Fruit fly (Drosophila melanogaster) whole organism, wandering third instar larva: ENCODE results near the gene CG15803.

ENCODE experiments used
- Abd-B ChIP-seq: fragments of >200 bp; optimal IDR thresholded peaks from 2 replicates; lab custom pipeline; 2017; ENCODE audit warnings: missing biosample characterization, missing genetic modification characterization
- CG32264 ChIP-seq: fragments of 200-800 bp; sonication (Bioruptor generic); optimal IDR thresholded peaks from 2 replicates; lab custom pipeline; 2016; ENCODE audit warnings: missing biosample characterization, missing genetic modification characterization
- CG9705 ChIP-seq: fragments of 200-800 bp; sonication (Bioruptor generic); optimal IDR thresholded peaks from 2 replicates; lab custom pipeline; 2018; ENCODE audit warnings: missing biosample characterization, mild to moderate bottlenecking, missing genetic modification characterization
- CrebA ChIP-seq: fragments of 200-800 bp; sonication (Bioruptor generic); optimal IDR thresholded peaks from 2 replicates; lab custom pipeline; 2016; ENCODE audit warnings: missing biosample characterization, mild to moderate bottlenecking, missing genetic modification characterization, borderline replicate concordance
- Dfd ChIP-seq: fragments of >200 bp; optimal IDR thresholded peaks from 2 replicates; lab custom pipeline; 2017; ENCODE audit warnings: missing biosample characterization, missing genetic modification characterization
- Dif ChIP-seq: fragments of 200-275, 200-300 bp; sonication (Bioruptor generic); optimal IDR thresholded peaks from 2 replicates; lab custom pipeline; 2018; ENCODE audit warnings: missing biosample characterization, missing genetic modification characterization; ENCODE audit not compliant: partially characterized antibody
- GATAd ChIP-seq: sonication (Bioruptor generic); optimal IDR thresholded peaks from 2 replicates; lab custom pipeline; 2016; ENCODE audit warnings: missing biosample characterization, missing genetic modification characterization
- HLH106 ChIP-seq: fragments of 200-800 bp; optimal IDR thresholded peaks from 3 replicates; lab custom pipeline; 2019; ENCODE audit warnings: missing biosample characterization, mild to moderate bottlenecking, missing genetic modification characterization, moderate library complexity
- Hnf4 ChIP-seq: fragments of 200-800 bp; sonication (Bioruptor generic); optimal IDR thresholded peaks from 2 replicates; lab custom pipeline; 2016; ENCODE audit warnings: missing biosample characterization, mild to moderate bottlenecking, missing genetic modification characterization
- Hr78 ChIP-seq: fragments of >200 bp; optimal IDR thresholded peaks from 2 replicates; lab custom pipeline; 2017; ENCODE audit warnings: missing biosample characterization, missing genetic modification characterization
- Hr83 ChIP-seq: fragments of 200-300 bp; sonication (Bioruptor generic); optimal IDR thresholded peaks from 2 replicates; lab custom pipeline; 2016; ENCODE audit warnings: missing biosample characterization, mild to moderate bottlenecking, missing genetic modification characterization, moderate library complexity; ENCODE audit not compliant: poor library complexity, severe bottlenecking
- Jra ChIP-seq: sonication (Bioruptor generic); optimal IDR thresholded peaks from 2 replicates; lab custom pipeline; 2016; ENCODE audit warnings: missing biosample characterization, missing genetic modification characterization
- Mio ChIP-seq: sonication (Bioruptor generic); optimal IDR thresholded peaks from 2 replicates; lab custom pipeline; 2016; ENCODE audit warnings: missing biosample characterization, missing genetic modification characterization
- Myc ChIP-seq: fragments of >200 bp; optimal IDR thresholded peaks from 2 replicates; lab custom pipeline; 2017
- N ChIP-seq: fragments of >200 bp; optimal IDR thresholded peaks from 2 replicates; lab custom pipeline; 2018; ENCODE audit warnings: missing biosample characterization, missing external identifiers, missing genetic modification characterization
- OdsH ChIP-seq: fragments of 200-800 bp; sonication (Bioruptor generic); optimal IDR thresholded peaks from 2 replicates; lab custom pipeline; 2016; ENCODE audit warnings: missing biosample characterization, mild to moderate bottlenecking, missing genetic modification characterization
- Rel ChIP-seq, 2 experiments: fragments of 200-800 bp; sonication (Bioruptor generic) in 1 of 2; optimal IDR thresholded peaks; 2 replicates in 1 of 2; 3 replicates in 1 of 2; lab custom pipeline; 2016 to 2019; ENCODE audit warnings: mild to moderate bottlenecking in 2 of 2, missing biosample characterization in 2 of 2, missing genetic modification characterization in 2 of 2, moderate library complexity in 1 of 2
- Sp1 ChIP-seq: fragments of 200-800 bp; sonication (Bioruptor generic); optimal IDR thresholded peaks from 3 replicates; lab custom pipeline; 2019; ENCODE audit warnings: missing biosample characterization, mild to moderate bottlenecking, missing genetic modification characterization, moderate library complexity
- Vsx2 ChIP-seq: fragments of 200-300, 225-300 bp; sonication (Bioruptor generic); optimal IDR thresholded peaks from 2 replicates; lab custom pipeline; 2018; ENCODE audit warnings: missing biosample characterization, missing genetic modification characterization; ENCODE audit not compliant: partially characterized antibody
- br ChIP-seq: fragments of 200-800 bp; sonication (Bioruptor generic); optimal IDR thresholded peaks from 2 replicates; lab custom pipeline; 2016; ENCODE audit warnings: missing biosample characterization, missing genetic modification characterization
- brk ChIP-seq: fragments of 200-800 bp; sonication (Bioruptor generic); optimal IDR thresholded peaks from 2 replicates; lab custom pipeline; 2016; ENCODE audit warnings: missing biosample characterization, mild to moderate bottlenecking, missing genetic modification characterization
- dl ChIP-seq, 2 experiments: fragments of 175-275, 200-275 bp in 1 of 2; fragments of 200-275 bp in 1 of 2; sonication (Bioruptor generic); optimal IDR thresholded peaks; lab custom pipeline; 2018; ENCODE audit warnings: mild to moderate bottlenecking in 2 of 2, missing biosample characterization in 2 of 2, missing genetic modification characterization in 2 of 2, moderate library complexity in 2 of 2; ENCODE audit not compliant: partially characterized antibody in 2 of 2, insufficient read depth in 1 of 2
- dmrt93B ChIP-seq: fragments of 200-800 bp; sonication (Bioruptor generic); optimal IDR thresholded peaks from 2 replicates; lab custom pipeline; 2018; ENCODE audit warnings: missing biosample characterization, mild to moderate bottlenecking, missing genetic modification characterization
- dsf ChIP-seq: sonication (Bioruptor generic); optimal IDR thresholded peaks from 2 replicates; lab custom pipeline; 2016; ENCODE audit warnings: missing biosample characterization, missing genetic modification characterization, borderline replicate concordance
- ey ChIP-seq: fragments of 200-800 bp; sonication (Bioruptor generic); optimal IDR thresholded peaks from 2 replicates; lab custom pipeline; 2016; ENCODE audit warnings: missing biosample characterization, missing genetic modification characterization
- foxo ChIP-seq, 2 experiments: fragments of 200-800 bp; sonication (Bioruptor generic); optimal IDR thresholded peaks; 2 replicates in 1 of 2; 3 replicates in 1 of 2; lab custom pipeline; 2016 to 2017; ENCODE audit warnings: missing biosample characterization in 2 of 2, missing genetic modification characterization in 2 of 2
- fru ChIP-seq: fragments of 200-800 bp; sonication (Bioruptor generic); optimal IDR thresholded peaks from 3 replicates; lab custom pipeline; 2016; ENCODE audit warnings: missing biosample characterization, mild to moderate bottlenecking, missing genetic modification characterization
- h ChIP-seq: fragments of 200-800 bp; sonication (Bioruptor generic); optimal IDR thresholded peaks from 3 replicates; lab custom pipeline; 2016; ENCODE audit warnings: missing biosample characterization, mild to moderate bottlenecking, missing genetic modification characterization
- jim ChIP-seq: fragments of 175-275, 200-325 bp; sonication (Bioruptor generic); optimal IDR thresholded peaks from 2 replicates; lab custom pipeline; 2016; ENCODE audit warnings: missing biosample characterization, mild to moderate bottlenecking, missing genetic modification characterization
- lola ChIP-seq: fragments of >200 bp; optimal IDR thresholded peaks from 2 replicates; lab custom pipeline; 2017; ENCODE audit warnings: missing biosample characterization, missing genetic modification characterization
- pan ChIP-seq: fragments of >200 bp; optimal IDR thresholded peaks from 2 replicates; lab custom pipeline; 2017
- psq ChIP-seq: fragments of 200-800 bp; sonication (Bioruptor generic); optimal IDR thresholded peaks from 3 replicates; lab custom pipeline; 2017; ENCODE audit warnings: missing biosample characterization, mild to moderate bottlenecking, missing genetic modification characterization, moderate library complexity
- rgr ChIP-seq: fragments of 200-800 bp; sonication (Bioruptor generic); optimal IDR thresholded peaks from 3 replicates; lab custom pipeline; 2016; ENCODE audit warnings: missing biosample characterization, mild to moderate bottlenecking, missing genetic modification characterization
- sage ChIP-seq: fragments of 200-800 bp; sonication (Bioruptor generic); optimal IDR thresholded peaks from 2 replicates; lab custom pipeline; 2016; ENCODE audit warnings: missing biosample characterization, mild to moderate bottlenecking, missing genetic modification characterization
- sv ChIP-seq: fragments of 200-800 bp; sonication (Bioruptor generic); optimal IDR thresholded peaks from 3 replicates; lab custom pipeline; 2016; ENCODE audit warnings: missing biosample characterization, missing genetic modification characterization
- tai ChIP-seq: sonication (Bioruptor generic); optimal IDR thresholded peaks from 2 replicates; lab custom pipeline; 2016; ENCODE audit warnings: missing biosample characterization, missing genetic modification characterization
- usp ChIP-seq: fragments of >200 bp; optimal IDR thresholded peaks from 2 replicates; lab custom pipeline; 2017; ENCODE audit warnings: missing biosample characterization, missing genetic modification characterization
- woc ChIP-seq: sonication (Bioruptor generic); optimal IDR thresholded peaks from 2 replicates; lab custom pipeline; 2016; ENCODE audit warnings: missing biosample characterization, mild to moderate bottlenecking, missing genetic modification characterization

CG15803 gene

DNA sequence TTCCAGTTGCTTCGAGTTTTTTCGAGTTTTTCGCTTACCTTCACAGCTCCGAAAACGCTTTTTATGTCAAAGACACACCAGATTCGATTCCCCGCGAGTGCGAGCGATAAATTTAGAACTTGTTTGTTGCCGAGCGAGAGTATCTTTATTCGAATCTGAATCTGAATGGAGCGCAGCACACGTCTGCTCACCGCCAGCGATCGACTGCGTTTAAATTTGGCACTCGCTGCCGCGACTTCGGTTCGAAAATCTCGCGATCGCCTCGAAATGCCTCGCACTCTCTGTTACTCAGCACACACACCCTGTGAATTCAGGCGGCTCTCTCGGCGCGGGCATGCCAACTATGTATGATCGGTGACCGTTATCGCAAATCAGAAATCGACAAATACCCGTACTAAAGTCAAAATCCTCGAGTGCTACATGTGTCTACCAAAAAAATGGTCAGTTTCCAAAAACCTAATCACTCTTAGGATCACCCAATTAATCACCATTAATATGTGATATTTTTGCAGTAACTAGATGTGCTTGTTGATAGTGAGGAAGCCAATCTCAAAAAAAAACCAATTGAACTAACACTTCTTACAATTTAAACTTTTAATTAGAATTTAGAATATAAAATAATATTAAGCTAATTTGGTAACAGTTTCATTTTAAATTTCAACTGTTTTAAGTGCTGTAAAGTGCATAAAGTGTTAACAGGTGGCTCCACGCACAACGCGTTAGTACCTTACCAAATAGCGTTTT is 38.6 kb upstream of the CG15803 start, which contains the start of gene Vha100-2:
Vha100-2 (minus strand) TSS at position 216 of the 744 bp plus-strand sequence.
- TF ChIP-seq Vsx2 (peak; percentile 90), sage (GFP tag; lab: Kevin White, UChicago) (no peak), psq (GFP tag; lab: Kevin White, UChicago) (no peak), tai (GFP tag; lab: Kevin White, UChicago) (no peak), pan (lab: Kevin White, UChicago) (no peak), foxo (GFP tag; optimal IDR thresholded peaks at IDR 0.05; lab: Kevin White, UChicago) (peak in 1 of 2 experiments; percentile 27), lola (GFP tag; lab: Kevin White, UChicago) (no peak), OdsH (GFP tag; lab: Kevin White, UChicago) (no peak), Dif (peak; percentile 77), woc (peak; percentile 55), N (GFP tag; lab: Kevin White, UChicago) (no peak), h (GFP tag; lab: Kevin White, UChicago) (no peak), dsf (GFP tag; lab: Kevin White, UChicago) (no peak), fru (GFP tag; lab: Kevin White, UChicago) (no peak), rgr (GFP tag; lab: Kevin White, UChicago) (no peak), br (no peak), jim (GFP tag; lab: Kevin White, UChicago) (no peak), Hr78 (no peak), Mio (no peak), CG32264 (GFP tag; lab: Kevin White, UChicago) (no peak), Hr83 (GFP tag; lab: Kevin White, UChicago) (peak; percentile 84), brk (GFP tag; lab: Kevin White, UChicago) (peak; percentile 63), Jra (GFP tag; lab: Kevin White, UChicago) (peak; percentile 28), GATAd (GFP tag; lab: Kevin White, UChicago) (no peak), Dfd (GFP tag; lab: Kevin White, UChicago) (no peak), CG9705 (GFP tag; lab: Kevin White, UChicago) (no peak), sv (GFP tag; lab: Kevin White, UChicago) (peak; percentile 35), ey (GFP tag; lab: Kevin White, UChicago) (no peak), dmrt93B (GFP tag; lab: Kevin White, UChicago) (no peak), HLH106 (tag; lab: Kevin White, UChicago) (no peak), Hnf4 (GFP tag; lab: Kevin White, UChicago) (peak; percentile 54), CrebA (GFP tag; lab: Kevin White, UChicago) (no peak), usp (GFP tag; lab: Kevin White, UChicago) (no peak), Rel (GFP tag; optimal IDR thresholded peaks at IDR 0.05; lab: Kevin White, UChicago) (no peak), Rel (tag; optimal IDR thresholded peaks at IDR 0.05; lab: Kevin White, UChicago) (peak; percentile 28), Sp1 (GFP tag; lab: Kevin White, UChicago) (peak; percentile 23), Abd-B (GFP tag; lab: Kevin White, UChicago) (no peak), Myc (peak; percentile 35), dl (GFP tag; optimal IDR thresholded peaks at IDR 0.05; lab: Kevin White, UChicago; ENCODE audit: insufficient read depth in 1 of 2, partially characterized antibody in 2 of 2) (peak in 1 of 2 experiments; percentile 71)

DNA sequence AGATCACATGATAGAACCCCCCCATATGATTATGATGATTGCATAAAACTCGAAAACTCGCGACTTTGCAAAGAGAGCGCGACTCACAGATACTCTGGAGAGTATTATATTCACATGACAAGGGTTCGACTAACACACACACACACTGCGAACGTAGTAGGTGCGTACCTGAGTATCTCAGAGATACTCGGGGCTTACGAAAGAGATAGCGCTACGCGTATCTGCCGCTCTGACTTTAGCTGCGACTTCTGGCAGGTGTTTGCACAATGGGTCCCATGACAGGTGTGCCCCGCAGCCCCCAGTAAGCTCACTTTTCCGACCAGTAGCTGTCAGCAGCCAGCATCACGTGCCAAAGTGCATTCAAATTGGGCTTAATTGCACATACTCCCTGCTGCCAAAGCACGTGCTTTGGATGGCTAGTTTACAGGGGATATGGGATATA is 38.0 kb upstream of the CG15803 start:
- TF ChIP-seq tai (GFP tag; lab: Kevin White, UChicago), result no peak
- peak; percentile 79 for TF ChIP-seq Dif
- TF ChIP-seq dl (GFP tag; optimal IDR thresholded peaks at IDR 0.05; lab: Kevin White, UChicago; ENCODE audit: insufficient read depth in 1 of 2, partially characterized antibody in 2 of 2), result peak; percentile 11 to 51
- no peak for TF ChIP-seq woc
- no peak for TF ChIP-seq Rel (GFP tag; optimal IDR thresholded peaks at IDR 0.05; lab: Kevin White, UChicago)
- no peak for TF ChIP-seq Rel (tag; optimal IDR thresholded peaks at IDR 0.05; lab: Kevin White, UChicago)
- no peak for TF ChIP-seq CG32264 (GFP tag; lab: Kevin White, UChicago)
- TF ChIP-seq HLH106 (tag; lab: Kevin White, UChicago), result no peak
- no peak for TF ChIP-seq ey (GFP tag; lab: Kevin White, UChicago)
- TF ChIP-seq dsf (GFP tag; lab: Kevin White, UChicago), result no peak
- no peak for TF ChIP-seq brk (GFP tag; lab: Kevin White, UChicago)
- no peak for TF ChIP-seq lola (GFP tag; lab: Kevin White, UChicago)
- TF ChIP-seq Jra (GFP tag; lab: Kevin White, UChicago), result no peak
- TF ChIP-seq Hnf4 (GFP tag; lab: Kevin White, UChicago), result peak; percentile 53
- peak; percentile 83 for TF ChIP-seq Vsx2
- TF ChIP-seq Abd-B (GFP tag; lab: Kevin White, UChicago), result no peak
- TF ChIP-seq Sp1 (GFP tag; lab: Kevin White, UChicago), result no peak
- TF ChIP-seq Myc, result peak; percentile 17
- no peak for TF ChIP-seq sage (GFP tag; lab: Kevin White, UChicago)
- TF ChIP-seq usp (GFP tag; lab: Kevin White, UChicago), result no peak
- peak; percentile 76 for TF ChIP-seq Hr83 (GFP tag; lab: Kevin White, UChicago)
- no peak for TF ChIP-seq CrebA (GFP tag; lab: Kevin White, UChicago)
